Fruit fly (Drosophila melanogaster) whole organism, embryonic: ENCODE measurements around the gene Ir93a.

Source experiments
- Aef1 ChIP-seq: fragments of 200-800 bp; sonication (Bioruptor generic); IDR thresholded peaks from 3 replicates; pipeline ENCODE4 v1.3.6; 2022; ENCODE audit warnings: missing biosample characterization, missing genetic modification characterization
- Antp ChIP-seq: fragments of 200-800 bp; sonication (Bioruptor generic); optimal IDR thresholded peaks from 3 replicates; lab custom pipeline; 2016; ENCODE audit warnings: missing biosample characterization, missing genetic modification characterization
- B-H1 ChIP-seq: fragments of 200-800 bp; sonication (Bioruptor generic); IDR thresholded peaks from 3 replicates; pipeline ENCODE4 v1.3.6; 2022; ENCODE audit warnings: missing biosample characterization, missing genetic modification characterization
- B-H2 ChIP-seq: fragments of 200-800 bp; sonication (Bioruptor generic); optimal IDR thresholded peaks from 2 replicates; lab custom pipeline; 2018; ENCODE audit warnings: missing biosample characterization, mild to moderate bottlenecking, missing genetic modification characterization
- BEAF-32 ChIP-seq: fragments of 200-800 bp; sonication (Bioruptor generic); optimal IDR thresholded peaks from 3 replicates; lab custom pipeline; 2017; ENCODE audit warnings: missing biosample characterization, missing genetic modification characterization, mild to moderate bottlenecking, moderate library complexity, missing genetic modification reagents
- C15 ChIP-seq: fragments of 200-800 bp; sonication (Bioruptor generic); IDR thresholded peaks from 3 replicates; pipeline ENCODE4 v1.3.6; 2022; ENCODE audit warnings: missing biosample characterization, missing genetic modification characterization
- CG1024 ChIP-seq: fragments of 200-800 bp; sonication (Bioruptor generic); IDR thresholded peaks from 2 replicates; pipeline ENCODE4 v1.3.6; 2022; ENCODE audit warnings: missing biosample characterization, missing genetic modification characterization
- CG10274 ChIP-seq: fragments of 200-800 bp; sonication (Bioruptor generic); optimal IDR thresholded peaks from 3 replicates; lab custom pipeline; 2017; ENCODE audit warnings: missing biosample characterization, mild to moderate bottlenecking, missing genetic modification characterization
- CG10431 ChIP-seq: fragments of 200-800 bp; sonication (Bioruptor generic); optimal IDR thresholded peaks from 3 replicates; lab custom pipeline; 2018; ENCODE audit warnings: missing biosample characterization, mild to moderate bottlenecking, missing genetic modification characterization
- CG11723 ChIP-seq: fragments of 200-800 bp; sonication (Bioruptor generic); optimal IDR thresholded peaks from 2 replicates; lab custom pipeline; 2017; ENCODE audit warnings: missing biosample characterization, mild to moderate bottlenecking, missing genetic modification characterization
- CG12071 ChIP-seq: fragments of 200-800 bp; sonication (Bioruptor generic); optimal IDR thresholded peaks from 3 replicates; lab custom pipeline; 2018; ENCODE audit warnings: missing biosample characterization, mild to moderate bottlenecking, missing genetic modification characterization
- CG15073 ChIP-seq: fragments of 200-800 bp; sonication (Bioruptor generic); optimal IDR thresholded peaks from 2 replicates; lab custom pipeline; 2016; ENCODE audit warnings: missing biosample characterization, missing genetic modification characterization
- CG1529 ChIP-seq: fragments of 200-800 bp; sonication (Bioruptor generic); optimal IDR thresholded peaks from 3 replicates; lab custom pipeline; 2018; ENCODE audit warnings: missing biosample characterization, missing genetic modification characterization
- CG1603 ChIP-seq: fragments of 200-800 bp; sonication (Bioruptor generic); optimal IDR thresholded peaks from 2 replicates; lab custom pipeline; 2019; ENCODE audit warnings: missing biosample characterization, mild to moderate bottlenecking, missing genetic modification characterization, moderate library complexity
- CG2678 ChIP-seq: fragments of 200-800 bp; sonication (Bioruptor generic); optimal IDR thresholded peaks from 3 replicates; lab custom pipeline; 2019; ENCODE audit warnings: missing biosample characterization, mild to moderate bottlenecking, missing genetic modification characterization, moderate library complexity
- CG30431 ChIP-seq: fragments of 200-800 bp; sonication (Bioruptor generic); optimal IDR thresholded peaks from 2 replicates; lab custom pipeline; 2017; ENCODE audit warnings: missing biosample characterization, missing genetic modification characterization
- CG32532 ChIP-seq: fragments of 200-800 bp; sonication (Bioruptor generic); IDR thresholded peaks from 2 replicates; pipeline ENCODE4 v1.3.6; 2022; ENCODE audit warnings: missing biosample characterization, missing genetic modification characterization
- CG3407 ChIP-seq: fragments of 200-800 bp; sonication (Bioruptor generic); optimal IDR thresholded peaks from 2 replicates; lab custom pipeline; 2018; ENCODE audit warnings: missing biosample characterization, mild to moderate bottlenecking, missing genetic modification characterization
- CG34422 ChIP-seq: fragments of 200-800 bp; sonication (Bioruptor generic); IDR thresholded peaks from 3 replicates; pipeline ENCODE4 v1.3.6; 2022; ENCODE audit warnings: missing biosample characterization, missing genetic modification characterization
- CG3847 ChIP-seq: fragments of 200-800 bp; sonication (Bioruptor generic); IDR thresholded peaks from 2 replicates; pipeline ENCODE4 v1.3.6; 2022; ENCODE audit warnings: missing biosample characterization, missing genetic modification characterization
- CG6272 ChIP-seq: fragments of 200-800 bp; sonication (Bioruptor generic); IDR thresholded peaks from 2 replicates; pipeline ENCODE4 v1.3.6; 2022; ENCODE audit warnings: missing biosample characterization, missing genetic modification characterization
- CG8478 ChIP-seq: fragments of >200 bp; optimal IDR thresholded peaks from 2 replicates; lab custom pipeline; 2018
- Fer2 ChIP-seq: fragments of 200-800 bp; sonication (Bioruptor generic); optimal IDR thresholded peaks from 2 replicates; lab custom pipeline; 2018; ENCODE audit warnings: missing biosample characterization, mild to moderate bottlenecking, missing genetic modification characterization, moderate library complexity
- HLH54F ChIP-seq: fragments of 200-800 bp; sonication (Bioruptor generic); optimal IDR thresholded peaks from 3 replicates; lab custom pipeline; 2016; ENCODE audit warnings: missing biosample characterization, missing genetic modification characterization
- Hr39 ChIP-seq: fragments of >200 bp; optimal IDR thresholded peaks from 2 replicates; lab custom pipeline; 2017
- Hr78 ChIP-seq, 2 experiments: fragments of 200-800 bp in 1 of 2; fragments of >200 bp in 1 of 2; sonication (Bioruptor generic) in 1 of 2; optimal IDR thresholded peaks; 2 replicates each; lab custom pipeline; 2017 to 2019; ENCODE audit warnings: missing biosample characterization in 2 of 2, missing genetic modification characterization in 2 of 2, mild to moderate bottlenecking in 1 of 2, moderate library complexity in 1 of 2
- Lhr ChIP-seq: fragments of 200-800 bp; sonication (Bioruptor generic); optimal IDR thresholded peaks from 3 replicates; lab custom pipeline; 2017; ENCODE audit warnings: mild to moderate bottlenecking, missing biosample characterization, missing genetic modification reagents, missing genetic modification characterization
- MTF-1 ChIP-seq: fragments of 200-800 bp; sonication (Bioruptor generic); optimal IDR thresholded peaks from 2 replicates; lab custom pipeline; 2018; ENCODE audit warnings: missing biosample characterization, mild to moderate bottlenecking, missing genetic modification characterization, borderline replicate concordance
- Max ChIP-seq: fragments of 200-800 bp; sonication (Bioruptor generic); optimal IDR thresholded peaks from 2 replicates; lab custom pipeline; 2016; ENCODE audit warnings: missing biosample characterization, mild to moderate bottlenecking, missing genetic modification characterization
- Mes4 ChIP-seq: fragments of 200-800 bp; sonication (Bioruptor generic); optimal IDR thresholded peaks from 2 replicates; lab custom pipeline; 2016; ENCODE audit warnings: missing biosample characterization, missing genetic modification characterization
- Oaz ChIP-seq: fragments of 200-800 bp; sonication (Bioruptor generic); IDR thresholded peaks from 2 replicates; pipeline ENCODE4 v1.3.6; 2022; ENCODE audit warnings: missing biosample characterization, missing genetic modification characterization
- Ptx1 ChIP-seq: fragments of 200-800 bp; sonication (Bioruptor generic); IDR thresholded peaks from 2 replicates; pipeline ENCODE4 v1.3.6; 2022; ENCODE audit warnings: missing biosample characterization, missing genetic modification characterization
- Sox102F ChIP-seq: fragments of 200-800 bp; sonication (Bioruptor generic); optimal IDR thresholded peaks from 2 replicates; lab custom pipeline; 2018; ENCODE audit warnings: missing biosample characterization, mild to moderate bottlenecking, missing genetic modification characterization, moderate library complexity
- Tbp ChIP-seq: fragments of >200 bp; optimal IDR thresholded peaks from 2 replicates; lab custom pipeline; 2018; ENCODE audit warnings: missing biosample characterization, missing genetic modification characterization
- Vsx1 ChIP-seq: fragments of 200-800 bp; sonication (Bioruptor generic); optimal IDR thresholded peaks from 2 replicates; lab custom pipeline; 2017; ENCODE audit warnings: missing biosample characterization, mild to moderate bottlenecking, missing genetic modification characterization, missing genetic modification reagents
- Xrp1 ChIP-seq: fragments of 200-800 bp; sonication (Bioruptor generic); IDR thresholded peaks from 2 replicates; pipeline ENCODE4 v1.3.6; 2022; ENCODE audit warnings: missing biosample characterization, missing genetic modification characterization
- YL-1 ChIP-seq: fragments of 200-800 bp; sonication (Bioruptor generic); optimal IDR thresholded peaks from 3 replicates; lab custom pipeline; 2017; ENCODE audit warnings: missing biosample characterization, mild to moderate bottlenecking, missing genetic modification characterization
- ato ChIP-seq: fragments of 200-800 bp; sonication (Bioruptor generic); IDR thresholded peaks from 2 replicates; pipeline ENCODE4 v1.3.6; 2022; ENCODE audit warnings: missing biosample characterization, missing genetic modification characterization; ENCODE audit not compliant: partially characterized antibody
- bcd ChIP-seq: fragments of 200-800 bp; sonication (Bioruptor generic); optimal IDR thresholded peaks from 2 replicates; lab custom pipeline; 2017; ENCODE audit warnings: missing biosample characterization, mild to moderate bottlenecking, missing genetic modification characterization
- eyg ChIP-seq: fragments of 200-800 bp; sonication (Bioruptor generic); optimal IDR thresholded peaks from 3 replicates; lab custom pipeline; 2016; ENCODE audit warnings: missing biosample characterization, missing genetic modification characterization
- hb ChIP-seq: fragments of 200-800 bp; sonication (Bioruptor generic); IDR thresholded peaks from 3 replicates; pipeline ENCODE4 v1.3.6; 2022; ENCODE audit warnings: missing biosample characterization, missing genetic modification characterization; ENCODE audit not compliant: partially characterized antibody
- nau ChIP-seq: fragments of 200-800 bp; sonication (Bioruptor generic); optimal IDR thresholded peaks from 3 replicates; lab custom pipeline; 2017; ENCODE audit warnings: missing biosample characterization, mild to moderate bottlenecking, missing genetic modification characterization, missing genetic modification reagents
- otp ChIP-seq: fragments of 200-800 bp; sonication (Bioruptor generic); IDR thresholded peaks from 3 replicates; pipeline ENCODE4, ENCODE4 v1.3.6; 2022; ENCODE audit warnings: missing biosample characterization, missing genetic modification characterization
- slp2 ChIP-seq: fragments of 200-800 bp; sonication (Bioruptor generic); optimal IDR thresholded peaks from 2 replicates; lab custom pipeline; 2016; ENCODE audit warnings: missing biosample characterization, missing genetic modification characterization
- sna ChIP-seq: fragments of 200-800 bp; sonication (Bioruptor generic); IDR thresholded peaks from 2 replicates; pipeline ENCODE4 v1.3.6; 2022; ENCODE audit warnings: missing biosample characterization, missing genetic modification characterization; ENCODE audit not compliant: partially characterized antibody
- sr ChIP-seq: fragments of 200-800 bp; sonication (Bioruptor generic); IDR thresholded peaks from 3 replicates; pipeline ENCODE4 v1.3.6; 2022; ENCODE audit warnings: missing biosample characterization, missing genetic modification characterization
- stwl ChIP-seq: fragments of 200-800 bp; sonication (Bioruptor generic); optimal IDR thresholded peaks from 3 replicates; lab custom pipeline; 2018; ENCODE audit warnings: missing biosample characterization, mild to moderate bottlenecking, missing genetic modification characterization, moderate library complexity
- tx ChIP-seq: fragments of 200-800 bp; sonication (Bioruptor generic); optimal IDR thresholded peaks from 2 replicates; lab custom pipeline; 2016; ENCODE audit warnings: missing biosample characterization, missing genetic modification characterization
- yki ChIP-seq: fragments of >200 bp; optimal IDR thresholded peaks from 3 replicates; lab custom pipeline; 2018
- zfh1 ChIP-seq: fragments of 200-800 bp; sonication (Bioruptor generic); IDR thresholded peaks from 3 replicates; pipeline ENCODE4 v1.3.6; 2022; ENCODE audit warnings: missing biosample characterization, missing genetic modification characterization

Gene Ir93a

dm6 chr3R:20832689-20833524 is 26.8 kb downstream of the Ir93a start, which contains the start of gene Synd (continued):
- no peak for TF ChIP-seq Vsx1 (GFP tag; lab: Kevin White, UChicago)
- peak; percentile 53 for TF ChIP-seq CG1603 (tag; lab: Kevin White, UChicago)
- no peak for TF ChIP-seq ato
- peak; percentile 44 for TF ChIP-seq YL-1 (GFP tag; lab: Kevin White, UChicago)
- no peak for TF ChIP-seq CG3407
- no peak for TF ChIP-seq zfh1
- TF ChIP-seq Hr39 (lab: Kevin White, UChicago), result no peak
- TF ChIP-seq sna (GFP tag; lab: Robert Waterston, UW), result 0 out of 2 replicates have a peak, but pooled peaks have one; percentile 26
- TF ChIP-seq B-H2 (GFP tag; lab: Kevin White, UChicago), result peak; percentile 2
- no peak for TF ChIP-seq Mes4 (GFP tag; lab: Kevin White, UChicago)
- peak; percentile 18 for TF ChIP-seq CG12071 (GFP tag; lab: Kevin White, UChicago)
- TF ChIP-seq Hr78 (GFP tag; optimal IDR thresholded peaks at IDR 0.05; lab: Kevin White, UChicago), result peak in 1 of 2 experiments; percentile 85
- no peak for TF ChIP-seq Fer2 (tag; lab: Kevin White, UChicago)
- TF ChIP-seq CG6272 (GFP tag; lab: Robert Waterston, UW), result no peak
- no peak for TF ChIP-seq CG1529
- TF ChIP-seq Lhr (GFP tag; lab: Kevin White, UChicago), result peak; percentile 10
- TF ChIP-seq Antp (GFP tag; lab: Kevin White, UChicago), result no peak
- TF ChIP-seq eyg, result no peak
- TF ChIP-seq B-H1, result no peak
- TF ChIP-seq BEAF-32 (GFP tag; lab: Kevin White, UChicago), result peak; percentile 38
- no peak for TF ChIP-seq Max (GFP tag; lab: Kevin White, UChicago)
- TF ChIP-seq bcd (GFP tag; lab: Kevin White, UChicago), result no peak
- TF ChIP-seq tx (GFP tag; lab: Kevin White, UChicago), result no peak
- TF ChIP-seq CG10274 (GFP tag; lab: Kevin White, UChicago), result peak; percentile 97
- no peak for TF ChIP-seq yki (lab: Kevin White, UChicago)
- no peak for TF ChIP-seq C15
- peak; percentile 40 for TF ChIP-seq stwl
- no peak for TF ChIP-seq slp2
- peak; percentile 79 for TF ChIP-seq CG10431
- peak; percentile 84 for TF ChIP-seq CG8478
- no peak for TF ChIP-seq MTF-1 (GFP tag; lab: Kevin White, UChicago)
- no peak for TF ChIP-seq CG30431 (GFP tag; lab: Kevin White, UChicago)
- no peak for TF ChIP-seq sr (GFP tag; lab: Robert Waterston, UW)
- no peak for TF ChIP-seq Ptx1 (GFP tag; lab: Robert Waterston, UW)
- TF ChIP-seq CG3847 (GFP tag; lab: Robert Waterston, UW), result no peak
- TF ChIP-seq CG1024 (GFP tag; lab: Robert Waterston, UW), result no peak
- TF ChIP-seq HLH54F (GFP tag; lab: Kevin White, UChicago), result peak; percentile 35
- 0 out of 3 replicates have a peak, but pooled peaks have one; percentile 29 for TF ChIP-seq hb (GFP tag; lab: Robert Waterston, UW)
- TF ChIP-seq CG15073 (GFP tag; lab: Kevin White, UChicago), result no peak
- TF ChIP-seq Xrp1 (GFP tag; lab: Robert Waterston, UW), result no peak
- TF ChIP-seq Tbp (GFP tag; lab: Kevin White, UChicago), result peak; percentile 19
- 0 out of 3 replicates have a peak, but pooled peaks have one; percentile 15 for TF ChIP-seq otp (GFP tag; lab: Robert Waterston, UW)
- TF ChIP-seq Sox102F (GFP tag; lab: Kevin White, UChicago), result no peak
- TF ChIP-seq CG32532, result peak; percentile 24; the same call in 1 of the 2 replicates
- no peak for TF ChIP-seq Oaz (GFP tag; lab: Robert Waterston, UW)
- TF ChIP-seq Aef1, result peak; percentile 68; the same call in 2 of the 3 replicates
- TF ChIP-seq nau (GFP tag; lab: Kevin White, UChicago), result peak; percentile 1
- peak; percentile 52 for TF ChIP-seq CG2678 (tag; lab: Kevin White, UChicago)
- TF ChIP-seq CG11723 (GFP tag; lab: Kevin White, UChicago), result no peak
- peak; percentile 58; the same call in 1 of the 3 replicates for TF ChIP-seq CG34422 (GFP tag; lab: Robert Waterston, UW)
